Worm (Caenorhabditis elegans): ENCODE data around the gene srh-213.

Gene srh-213

DNA sequence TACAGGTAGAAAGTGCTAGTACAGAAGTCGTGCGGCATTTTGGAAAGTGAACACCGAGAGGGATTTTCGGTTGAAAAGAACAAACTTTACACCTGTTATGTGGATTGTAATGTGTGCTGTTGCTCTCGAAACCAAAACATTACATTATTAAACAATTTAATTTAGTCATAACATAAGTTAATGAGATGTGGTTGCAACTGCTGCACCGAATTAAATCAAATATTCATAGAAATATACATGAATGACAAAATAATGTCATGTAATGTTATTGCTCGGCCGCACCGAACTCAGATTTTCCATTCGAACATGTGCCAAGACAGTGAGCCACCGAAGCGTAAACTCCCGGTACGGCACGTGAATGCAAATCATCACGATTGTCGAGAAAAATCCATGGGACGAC, at the start of gene srh-213:
Gene srh-213, minus strand, starts transcription at position 101 of the 400 bp plus-strand sequence.
- TF ChIP-seq hmg-20 (GFP tag; IDR thresholded peaks at IDR 0.05) (no peak), nhr-80 (tag; optimal IDR thresholded peaks at IDR 0.05) (no peak), T07F8.4 (tag; optimal IDR thresholded peaks at IDR 0.05) (no peak), ceh-58 (GFP tag; IDR thresholded peaks at IDR 0.05) (no peak), die-1 (tag; optimal IDR thresholded peaks at IDR 0.05) (no peak)

DNA sequence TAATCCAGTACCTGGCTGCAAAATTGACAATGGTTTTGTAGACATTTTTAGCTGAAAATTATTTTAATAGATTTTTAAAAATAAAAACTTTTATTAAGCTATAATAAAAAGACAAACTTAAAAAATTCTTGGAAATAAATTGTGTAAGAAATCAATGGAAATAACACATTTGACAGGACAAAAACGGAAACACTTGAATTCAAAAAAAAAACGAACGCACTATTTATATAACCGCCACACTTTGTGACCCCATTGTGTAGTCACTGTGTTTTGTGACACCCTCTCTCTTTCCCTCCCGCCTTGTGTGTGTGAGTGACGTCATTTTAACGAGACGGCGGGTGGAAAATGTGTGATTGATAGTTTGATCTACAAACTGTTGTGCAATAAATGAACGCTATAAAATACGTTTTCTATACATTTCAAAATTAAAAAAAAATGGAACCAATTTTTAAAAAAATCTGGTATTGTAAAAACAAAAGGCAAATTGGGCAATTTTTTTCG, 49.4 kb upstream of the srh-213 start, which contains the start of gene F59B1.8:
Gene F59B1.8, minus strand, starts transcription at position 51 of the 501 bp plus-strand sequence.
- TF ChIP-seq Y79H2A.3 (GFP tag; conservative IDR thresholded peaks at IDR 0.05) (no peak), ceh-100 (GFP tag; IDR thresholded peaks at IDR 0.05) (no peak), nhr-80 (tag; optimal IDR thresholded peaks at IDR 0.05) (peak; percentile 83), ztf-25 (GFP tag; IDR thresholded peaks at IDR 0.05) (no peak), ztf-22 (GFP tag; optimal IDR thresholded peaks at IDR 0.05) (peak; percentile 45), let-526 (GFP tag; IDR thresholded peaks at IDR 0.05) (0 out of 2 replicates have a peak, but pooled peaks have one; percentile 9), aptf-2 (GFP tag; conservative IDR thresholded peaks at IDR 0.05) (no peak), akir-1 (GFP tag; optimal IDR thresholded peaks at IDR 0.05) (no peak), Y67H2A.10 (GFP tag; conservative IDR thresholded peaks at IDR 0.05) (no peak), C17E4.6 (GFP tag; IDR thresholded peaks at IDR 0.05) (no peak), nfyb-1 (GFP tag; IDR thresholded peaks at IDR 0.05) (0 out of 2 replicates have a peak, but pooled peaks have one; percentile 14), F39B2.1 (GFP tag; IDR thresholded peaks at IDR 0.05) (no peak), atf-7 (tag; optimal IDR thresholded peaks at IDR 0.05) (peak; percentile 99), snpc-3.4 (tag; optimal IDR thresholded peaks at IDR 0.05) (no peak), cebp-1 (GFP tag; IDR thresholded peaks at IDR 0.05) (peak; percentile 47; the same call in 1 of the 2 replicates), cebp-1 (tag; optimal IDR thresholded peaks at IDR 0.05) (peak; percentile 74), unc-62 (GFP tag; optimal IDR thresholded peaks at IDR 0.05) (peak; percentile 92), snpc-4 (GFP tag; optimal IDR thresholded peaks at IDR 0.05) (no peak), snpc-4 (tag; optimal IDR thresholded peaks at IDR 0.05) (peak in 1 of 4 experiments; percentile 59), F22D6.2 (tag; optimal IDR thresholded peaks at IDR 0.05) (no peak), ets-4 (GFP tag; optimal IDR thresholded peaks at IDR 0.05) (no peak), let-607 (tag; optimal IDR thresholded peaks at IDR 0.05) (peak in 1 of 2 experiments; percentile 23), B0336.3 (GFP tag; IDR thresholded peaks at IDR 0.05) (0 out of 2 replicates have a peak, but pooled peaks have one; percentile 20), lin-54 (GFP tag; optimal IDR thresholded peaks at IDR 0.05) (peak; percentile 14), snpc-1.3 (tag; optimal IDR thresholded peaks at IDR 0.05; ENCODE audit: insufficient read depth) (no peak), tbp1 (GFP tag; optimal IDR thresholded peaks at IDR 0.05) (peak; percentile 56), nfya-1 (tag; optimal IDR thresholded peaks at IDR 0.05; ENCODE audit: borderline replicate concordance, insufficient read depth) (no peak), attf-5 (GFP tag; optimal IDR thresholded peaks at IDR 0.05) (peak; percentile 14), dox-1 (GFP tag; IDR thresholded peaks at IDR 0.05) (peak; percentile 49; the same call in 1 of the 2 replicates), ZK185.1 (tag; optimal IDR thresholded peaks at IDR 0.05; ENCODE audit: poor library complexity, severe bottlenecking) (no peak), F57C9.4 (tag; optimal IDR thresholded peaks at IDR 0.05) (no peak), B0261.1 (tag; optimal IDR thresholded peaks at IDR 0.05) (no peak), nhr-120 (GFP tag; IDR thresholded peaks at IDR 0.05) (no peak), sea-2 (GFP tag; IDR thresholded peaks at IDR 0.05) (no peak), F23B12.7 (tag; optimal IDR thresholded peaks at IDR 0.05; ENCODE audit: insufficient read depth) (no peak), madf-10 (tag; optimal IDR thresholded peaks at IDR 0.05) (peak; percentile 60), tlf-1 (GFP tag; optimal IDR thresholded peaks at IDR 0.05) (no peak), B0035.1 (tag; optimal IDR thresholded peaks at IDR 0.05) (no peak), Y95B8A.8 (GFP tag; IDR thresholded peaks at IDR 0.05) (no peak), efl-1 (GFP tag; optimal IDR thresholded peaks at IDR 0.05) (peak; percentile 8), ztf-18 (tag; optimal IDR thresholded peaks at IDR 0.05) (no peak), athp-1 (tag; optimal IDR thresholded peaks at IDR 0.05) (no peak)
